Worm (Caenorhabditis elegans) whole organism, L4/young adult: ENCODE measurements around the gene cest-35.2.

ENCODE experiments used
- W03F9.2 ChIP-seq: fragments of 150-350 bp; optimal IDR thresholded peaks from 2 replicates; lab custom pipeline; 2014; ENCODE audit warnings: missing biosample characterization, missing genetic modification characterization
- dao-5 ChIP-seq: sonication (generic microtip); optimal IDR thresholded peaks from 2 replicates; lab custom pipeline; 2016; ENCODE audit warnings: missing genotype, missing genetic modification characterization, moderate library complexity, missing compliant biosample characterization
- him-1 ChIP-seq: sonication (generic microtip); optimal IDR thresholded peaks from 2 replicates; lab custom pipeline; 2016; ENCODE audit warnings: missing genotype, missing genetic modification reagents, missing genetic modification characterization, missing compliant biosample characterization

ce11 chrV:5198240-5198639, 38.8 kb downstream of the cest-35.2 start, which contains the start of gene Y47A7.2:
- TF ChIP-seq dao-5 (tag; lab: Kevin White, UChicago): no peak
- TF ChIP-seq him-1: no peak
- TF ChIP-seq W03F9.2 (tag; lab: Kevin White, UChicago): no peak
